Fruit fly (Drosophila melanogaster) whole organism, embryonic: ENCODE measurements around the gene CG14327.

ENCODE experiments used
- Bdp1 ChIP-seq: fragments of 200-800 bp; sonication (Bioruptor generic); optimal IDR thresholded peaks from 3 replicates; lab custom pipeline; 2016; ENCODE audit warnings: missing biosample characterization, missing genetic modification characterization
- Bgb ChIP-seq: fragments of 200-800 bp; sonication (Bioruptor generic); IDR thresholded peaks from 2 replicates; pipeline ENCODE4 v1.3.6; 2022; ENCODE audit warnings: missing biosample characterization, missing genetic modification characterization; ENCODE audit not compliant: partially characterized antibody
- CG11504 ChIP-seq: fragments of 200-800 bp; sonication (Bioruptor generic); optimal IDR thresholded peaks from 3 replicates; lab custom pipeline; 2019; ENCODE audit warnings: missing biosample characterization, mild to moderate bottlenecking, missing genetic modification characterization, moderate library complexity
- CG11695 ChIP-seq: fragments of 200-800 bp; sonication (Bioruptor generic); IDR thresholded peaks from 3 replicates; pipeline ENCODE4 v1.3.6; 2022; ENCODE audit warnings: missing biosample characterization, missing genetic modification characterization
- CG13296 ChIP-seq: fragments of 200-800 bp; sonication (Bioruptor generic); optimal IDR thresholded peaks from 3 replicates; lab custom pipeline; 2018; ENCODE audit warnings: missing biosample characterization, mild to moderate bottlenecking, missing genetic modification characterization
- CG13894 ChIP-seq: fragments of 200-800 bp; sonication (Bioruptor generic); optimal IDR thresholded peaks from 3 replicates; lab custom pipeline; 2018; ENCODE audit warnings: missing biosample characterization, mild to moderate bottlenecking, missing genetic modification characterization, moderate library complexity
- CG15601 ChIP-seq: fragments of 200-800 bp; sonication (Bioruptor generic); optimal IDR thresholded peaks from 3 replicates; lab custom pipeline; 2019; ENCODE audit warnings: missing biosample characterization, mild to moderate bottlenecking, missing genetic modification characterization, moderate library complexity
- CG1603 ChIP-seq: fragments of 200-800 bp; sonication (Bioruptor generic); optimal IDR thresholded peaks from 2 replicates; lab custom pipeline; 2019; ENCODE audit warnings: missing biosample characterization, mild to moderate bottlenecking, missing genetic modification characterization, moderate library complexity
- CG16779 ChIP-seq: fragments of 200-800 bp; sonication (Bioruptor generic); IDR thresholded peaks from 2 replicates; pipeline ENCODE4 v1.3.6; 2022; ENCODE audit warnings: missing biosample characterization, missing genetic modification characterization
- CG16813 ChIP-seq: fragments of 200-800 bp; sonication (Bioruptor generic); IDR thresholded peaks from 3 replicates; pipeline ENCODE4 v1.3.6; 2022; ENCODE audit warnings: missing biosample characterization, missing genetic modification characterization; ENCODE audit not compliant: partially characterized antibody
- CG2129 ChIP-seq: fragments of 200-800 bp; sonication (Bioruptor generic); IDR thresholded peaks from 2 replicates; pipeline ENCODE4 v1.3.6; 2022; ENCODE audit warnings: missing biosample characterization, missing genetic modification characterization; ENCODE audit not compliant: partially characterized antibody
- CG2199 ChIP-seq: fragments of 200-800 bp; sonication (Bioruptor generic); IDR thresholded peaks from 3 replicates; pipeline ENCODE4 v1.3.6; 2022; ENCODE audit warnings: missing biosample characterization, missing genetic modification characterization
- CG31365 ChIP-seq: fragments of 200-800 bp; sonication (Bioruptor generic); optimal IDR thresholded peaks from 2 replicates; lab custom pipeline; 2018; ENCODE audit warnings: missing biosample characterization, mild to moderate bottlenecking, missing genetic modification characterization
- CG3281 ChIP-seq: fragments of 200-800 bp; sonication (Bioruptor generic); optimal IDR thresholded peaks from 3 replicates; lab custom pipeline; 2017; ENCODE audit warnings: missing biosample characterization, mild to moderate bottlenecking, missing genetic modification characterization
- CTCF ChIP-seq: fragments of 200-800 bp; sonication (Bioruptor generic); optimal IDR thresholded peaks from 2 replicates; lab custom pipeline; 2017; ENCODE audit warnings: missing biosample characterization, mild to moderate bottlenecking, missing genetic modification characterization, moderate library complexity
- D ChIP-seq, 2 experiments: fragments of 200-800 bp in 1 of 2; fragments of >200 bp in 1 of 2; sonication (Bioruptor generic) in 1 of 2; optimal IDR thresholded peaks; 2 replicates in 1 of 2; 3 replicates in 1 of 2; lab custom pipeline; 2017; ENCODE audit warnings: mild to moderate bottlenecking in 1 of 2, missing biosample characterization in 1 of 2, missing genetic modification characterization in 1 of 2, missing genetic modification reagents in 1 of 2
- D19A ChIP-seq: fragments of 200-800 bp; optimal IDR thresholded peaks from 3 replicates; lab custom pipeline; 2019; ENCODE audit warnings: missing biosample characterization, mild to moderate bottlenecking, missing genetic modification characterization, moderate library complexity
- Dll ChIP-seq: fragments of 200-800 bp; sonication (Bioruptor generic); IDR thresholded peaks from 4 replicates; pipeline ENCODE4 v1.3.6; 2022; ENCODE audit warnings: missing biosample characterization, missing genetic modification characterization; ENCODE audit not compliant: partially characterized antibody
- Fer1 ChIP-seq: fragments of 200-800 bp; sonication (Bioruptor generic); optimal IDR thresholded peaks from 2 replicates; lab custom pipeline; 2017; ENCODE audit warnings: missing biosample characterization, mild to moderate bottlenecking, missing genetic modification characterization
- Nf-YC ChIP-seq: fragments of 200-800 bp; optimal IDR thresholded peaks from 3 replicates; lab custom pipeline; 2019; ENCODE audit warnings: missing biosample characterization, mild to moderate bottlenecking, missing genetic modification characterization, moderate library complexity
- Opbp ChIP-seq: fragments of 200-800 bp; sonication (Bioruptor generic); IDR thresholded peaks from 3 replicates; pipeline ENCODE4 v1.3.6; 2022; ENCODE audit warnings: missing biosample characterization, missing genetic modification characterization; ENCODE audit not compliant: partially characterized antibody
- PHDP ChIP-seq: fragments of 200-800 bp; sonication (Bioruptor generic); optimal IDR thresholded peaks from 3 replicates; lab custom pipeline; 2018; ENCODE audit warnings: missing biosample characterization, mild to moderate bottlenecking, missing genetic modification characterization, moderate library complexity
- Spps ChIP-seq: fragments of 200-800 bp; sonication (Bioruptor generic); optimal IDR thresholded peaks from 2 replicates; lab custom pipeline; 2018; ENCODE audit warnings: missing biosample characterization, mild to moderate bottlenecking, missing genetic modification characterization
- Stat92E ChIP-seq, 3 experiments: fragments of >200 bp in 2 of 3; fragments of 200-800 bp in 1 of 3; sonication (Bioruptor generic) in 1 of 3; optimal IDR thresholded peaks; 2 replicates each; lab custom pipeline; 2017 to 2019; ENCODE audit warnings: missing biosample characterization in 3 of 3, missing genetic modification characterization in 3 of 3, mild to moderate bottlenecking in 1 of 3, moderate library complexity in 1 of 3
- amos ChIP-seq: fragments of 200-800 bp; sonication (Bioruptor generic); IDR thresholded peaks from 2 replicates; pipeline ENCODE4 v1.3.6; 2022; ENCODE audit warnings: missing biosample characterization, missing genetic modification characterization; ENCODE audit not compliant: partially characterized antibody
- bbx ChIP-seq: fragments of 200-800 bp; sonication (Bioruptor generic); IDR thresholded peaks from 2 replicates; pipeline ENCODE4 v1.3.6; 2022; ENCODE audit warnings: missing biosample characterization, missing genetic modification characterization; ENCODE audit not compliant: partially characterized antibody
- bsh ChIP-seq, 2 experiments: fragments of 200-800 bp; sonication (Bioruptor generic); optimal IDR thresholded peaks; 2 replicates each; lab custom pipeline; 2017 to 2018; ENCODE audit warnings: mild to moderate bottlenecking in 2 of 2, missing biosample characterization in 2 of 2, missing genetic modification characterization in 2 of 2, moderate library complexity in 1 of 2
- dm ChIP-seq: fragments of 200-800 bp; sonication (Bioruptor generic); optimal IDR thresholded peaks from 3 replicates; lab custom pipeline; 2016; ENCODE audit warnings: missing biosample characterization, missing genetic modification characterization
- hkb ChIP-seq, 2 experiments: fragments of 200-800 bp in 1 of 2; fragments of >200 bp in 1 of 2; sonication (Bioruptor generic) in 1 of 2; IDR thresholded peaks in 1 of 2; optimal IDR thresholded peaks in 1 of 2; 2 replicates each; pipeline versions ENCODE4 v1.3.6 to Lab custom; 2017 to 2022; ENCODE audit warnings: missing biosample characterization in 1 of 2, missing genetic modification characterization in 1 of 2
- oc ChIP-seq: fragments of 200-800 bp; sonication (Bioruptor generic); optimal IDR thresholded peaks from 2 replicates; lab custom pipeline; 2018; ENCODE audit warnings: missing biosample characterization, mild to moderate bottlenecking, missing genetic modification characterization, moderate library complexity
- peb ChIP-seq: fragments of 200-800 bp; sonication (Bioruptor generic); IDR thresholded peaks from 2 replicates; pipeline ENCODE4 v1.3.6; 2022; ENCODE audit warnings: missing biosample characterization, missing genetic modification characterization
- pfk ChIP-seq: fragments of 200-800 bp; sonication (Bioruptor generic); optimal IDR thresholded peaks from 2 replicates; lab custom pipeline; 2018; ENCODE audit warnings: missing biosample characterization, mild to moderate bottlenecking, missing genetic modification characterization, moderate library complexity
- salm ChIP-seq: fragments of 200-800 bp; sonication (Bioruptor generic); optimal IDR thresholded peaks from 2 replicates; lab custom pipeline; 2018; ENCODE audit warnings: missing biosample characterization, mild to moderate bottlenecking, missing genetic modification characterization
- sens ChIP-seq: fragments of 200-800 bp; sonication (Bioruptor generic); peaks from one replicate; lab custom pipeline; 2016; ENCODE audit warnings: missing biosample characterization, missing genetic modification characterization
- shn ChIP-seq: fragments of 200-800 bp; sonication (Bioruptor generic); optimal IDR thresholded peaks from 3 replicates; lab custom pipeline; 2016; ENCODE audit warnings: missing biosample characterization, missing genetic modification characterization
- so ChIP-seq: fragments of 200-800 bp; sonication (Bioruptor generic); IDR thresholded peaks from 3 replicates; pipeline ENCODE4 v1.3.6; 2022; ENCODE audit warnings: missing biosample characterization, missing genetic modification characterization
- trh ChIP-seq: fragments of 200-800 bp; sonication (Bioruptor generic); optimal IDR thresholded peaks from 2 replicates; lab custom pipeline; 2016; ENCODE audit warnings: missing biosample characterization, missing genetic modification characterization
- unc-4 ChIP-seq: fragments of 200-800 bp; sonication (Bioruptor generic); IDR thresholded peaks from 2 replicates; pipeline ENCODE4 v1.3.6; 2022; ENCODE audit warnings: missing biosample characterization, missing genetic modification characterization; ENCODE audit not compliant: partially characterized antibody
- unpg ChIP-seq: fragments of 200-800 bp; sonication (Bioruptor generic); optimal IDR thresholded peaks from 3 replicates; lab custom pipeline; 2018; ENCODE audit warnings: missing biosample characterization, mild to moderate bottlenecking, missing genetic modification characterization, moderate library complexity

The CG14327 gene

DNA sequence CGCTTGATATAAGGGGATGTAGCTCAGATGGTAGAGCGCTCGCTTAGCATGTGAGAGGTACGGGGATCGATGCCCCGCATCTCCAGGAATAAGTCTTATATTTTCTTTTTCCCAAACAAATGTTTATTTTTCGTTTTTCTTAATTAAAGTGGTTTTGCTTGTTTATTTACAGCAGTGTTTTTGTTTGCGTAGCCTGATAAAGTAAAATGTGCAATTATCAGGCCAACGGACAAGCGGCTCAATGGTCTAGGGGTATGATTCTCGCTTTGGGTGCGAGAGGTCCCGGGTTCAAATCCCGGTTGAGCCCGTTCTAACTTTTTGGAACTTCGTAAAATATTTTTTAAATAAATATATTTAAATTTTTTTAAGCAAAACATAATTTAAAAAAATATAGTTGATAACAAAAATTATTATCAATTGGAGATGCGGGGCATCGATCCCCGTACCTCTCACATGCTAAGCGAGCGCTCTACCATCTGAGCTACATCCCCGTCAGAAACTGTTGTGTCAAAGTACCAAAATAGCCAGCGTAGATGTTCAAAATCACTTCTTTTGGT is 6.3 kb downstream of the CG14327 start (continued):
- TF ChIP-seq unpg (GFP tag; lab: Kevin White, UChicago) (peak; percentile 4), Nf-YC (tag; lab: Kevin White, UChicago) (peak; percentile 30), CG2129 (GFP tag; lab: Robert Waterston, UW) (peak; percentile 22; the same call in 1 of the 2 replicates), CG13894 (peak; percentile 23), Stat92E (GFP tag; optimal IDR thresholded peaks at IDR 0.05; lab: Kevin White, UChicago) (peak in 1 of 3 experiments; percentile 57), unc-4 (peak; percentile 60; the same call in 1 of the 2 replicates), CG11504 (tag; lab: Kevin White, UChicago) (peak; percentile 4), Dll (GFP tag; lab: Robert Waterston, UW) (peak; percentile 72; the same call in 3 of the 4 replicates), Bdp1 (GFP tag; lab: Kevin White, UChicago) (peak; percentile 99), CG3281 (GFP tag; lab: Kevin White, UChicago) (peak; percentile 18), D19A (tag; lab: Kevin White, UChicago) (peak; percentile 47), CG2199 (GFP tag; lab: Robert Waterston, UW) (0 out of 3 replicates have a peak, but pooled peaks have one; percentile 36), salm (peak; percentile 65), trh (GFP tag; lab: Kevin White, UChicago) (no peak), CG16779 (GFP tag; lab: Robert Waterston, UW) (no peak), oc (tag; lab: Kevin White, UChicago) (peak; percentile 7), CG31365 (tag; lab: Kevin White, UChicago) (peak; percentile 25), CG16813 (peak; percentile 94), CG13296 (peak; percentile 46), D (optimal IDR thresholded peaks at IDR 0.05; lab: Kevin White, UChicago) (no peak), D (GFP tag; optimal IDR thresholded peaks at IDR 0.05; lab: Kevin White, UChicago) (peak; percentile 4), bsh (GFP tag; optimal IDR thresholded peaks at IDR 0.05; lab: Kevin White, UChicago) (peak; percentile 1 to 49), amos (GFP tag; lab: Robert Waterston, UW) (peak; percentile 84), Spps (tag; lab: Kevin White, UChicago) (peak; percentile 21), PHDP (peak; percentile 19), bbx (GFP tag; lab: Robert Waterston, UW) (peak; percentile 91), CG1603 (tag; lab: Kevin White, UChicago) (no peak), so (GFP tag; lab: Robert Waterston, UW) (peak; percentile 50; the same call in 1 of the 3 replicates), Fer1 (GFP tag; lab: Kevin White, UChicago) (peak; percentile 61), CG15601 (tag; lab: Kevin White, UChicago) (peak; percentile 6), pfk (no peak), CG11695 (peak; percentile 37; the same call in 1 of the 3 replicates), CTCF (GFP tag; lab: Kevin White, UChicago) (no peak)
- TF ChIP-seq, all 482 proteins: peak for 93

DNA sequence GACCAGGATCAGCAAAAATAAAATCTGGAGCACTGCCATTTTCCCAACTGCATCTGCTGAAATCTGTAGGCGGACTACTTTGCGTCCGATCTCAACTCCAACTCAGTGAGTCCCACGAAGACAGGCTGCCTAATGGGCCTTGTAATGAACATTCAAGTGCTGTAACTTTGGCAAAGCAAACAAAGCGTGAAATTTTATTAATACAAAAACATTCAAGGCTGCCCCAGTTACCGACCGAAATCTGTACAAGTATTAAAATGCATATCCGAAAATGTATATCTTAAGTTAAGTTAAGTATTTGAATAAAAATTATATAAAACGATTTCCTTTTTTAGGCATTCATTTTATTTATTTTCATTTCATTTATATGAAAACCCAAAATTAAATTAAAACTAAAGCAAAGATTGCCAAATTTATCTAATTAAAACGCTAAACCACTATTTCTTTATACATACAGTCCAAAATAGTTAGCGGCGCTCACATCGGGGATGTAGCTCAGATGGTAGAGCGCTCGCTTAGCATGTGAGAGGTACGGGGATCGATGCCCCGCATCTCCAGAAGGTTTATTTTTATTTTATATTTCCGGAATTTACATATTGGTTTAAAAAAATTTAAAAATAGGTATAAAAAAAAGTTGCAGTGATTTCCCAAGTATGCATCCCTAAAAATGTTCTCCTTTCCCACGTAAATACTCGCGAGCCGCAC is 8.7 kb downstream of the CG14327 start, which contains the start of gene CG14323:
CG14323 (minus strand) TSS at position 51 of the 705 bp plus-strand sequence.
- TF ChIP-seq Opbp (GFP tag; lab: Robert Waterston, UW) (peak; percentile 32; the same call in 2 of the 3 replicates), Bdp1 (GFP tag; lab: Kevin White, UChicago) (peak; percentile 96), CG16813 (peak; percentile 54; the same call in 2 of the 3 replicates), sens (GFP tag; lab: Kevin White, UChicago) (peak; percentile 48), amos (GFP tag; lab: Robert Waterston, UW) (peak; percentile 65; the same call in 1 of the 2 replicates), bbx (GFP tag; lab: Robert Waterston, UW) (peak; percentile 53), hkb (optimal IDR thresholded peaks at IDR 0.05; lab: Kevin White, UChicago) (no peak), hkb (GFP tag; IDR thresholded peaks at IDR 0.05; lab: Robert Waterston, UW) (0 out of 2 replicates have a peak, but pooled peaks have one; percentile 13), Bgb (GFP tag; lab: Robert Waterston, UW) (peak; percentile 40), peb (GFP tag; lab: Robert Waterston, UW) (no peak), dm (GFP tag; lab: Kevin White, UChicago) (no peak), shn (GFP tag; lab: Kevin White, UChicago) (no peak)
